Worm (Caenorhabditis elegans) whole organism, L3 larva: ENCODE results near the gene nep-5.

Source experiments
- R02D3.7 ChIP-seq: fragments of 150-350 bp; optimal IDR thresholded peaks from 2 replicates; lab custom pipeline; 2014; ENCODE audit warnings: missing biosample characterization, missing genetic modification characterization
- ZK546.5 ChIP-seq: sonication (generic microtip); optimal IDR thresholded peaks from 2 replicates; lab custom pipeline; 2017; ENCODE audit warnings: missing biosample characterization, missing genetic modification characterization
- ceh-28 ChIP-seq: fragments of 150-350 bp; optimal IDR thresholded peaks from 2 replicates; lab custom pipeline; 2014; ENCODE audit warnings: missing biosample characterization, missing genetic modification reagents, missing genetic modification characterization
- ceh-82 ChIP-seq: fragments of 150-350 bp; optimal IDR thresholded peaks from 2 replicates; lab custom pipeline; 2014; ENCODE audit warnings: missing biosample characterization, missing genetic modification characterization
- egl-5 ChIP-seq: fragments of 150-350 bp; optimal IDR thresholded peaks from 2 replicates; lab custom pipeline; 2017; ENCODE audit warnings: missing biosample characterization, missing genetic modification reagents, missing genetic modification characterization, inconsistent platforms
- elt-1 ChIP-seq: fragments of 150-350 bp; optimal IDR thresholded peaks from 2 replicates; lab custom pipeline; 2014; ENCODE audit warnings: missing biosample characterization, missing genetic modification characterization
- elt-2 ChIP-seq: sonication (generic microtip); optimal IDR thresholded peaks from 2 replicates; lab custom pipeline; 2016; ENCODE audit warnings: missing genetic modification reagents, mild to moderate bottlenecking, missing genetic modification characterization, missing compliant biosample characterization
- elt-3 ChIP-seq, 3 experiments: fragments of 150-350 bp in 1 of 3; sonication (generic microtip) in 2 of 3; optimal IDR thresholded peaks; 2 replicates in 2 of 3; 4 replicates in 1 of 3; lab custom pipeline; 2014 to 2017; ENCODE audit warnings: missing biosample characterization in 3 of 3, missing genetic modification characterization in 3 of 3
- eor-1 ChIP-seq, 2 experiments: fragments of 150-350 bp; optimal IDR thresholded peaks; 2 replicates each; lab custom pipeline; 2014 to 2018; ENCODE audit warnings: missing biosample characterization in 2 of 2, missing genetic modification characterization in 2 of 2
- fkh-10 ChIP-seq: sonication (generic microtip); optimal IDR thresholded peaks from 2 replicates; lab custom pipeline; 2017; ENCODE audit warnings: missing biosample characterization, missing genetic modification reagents, missing genetic modification characterization
- fkh-2 ChIP-seq: fragments of 150-350 bp; optimal IDR thresholded peaks from 2 replicates; lab custom pipeline; 2014; ENCODE audit warnings: missing biosample characterization, missing genetic modification reagents, missing genetic modification characterization
- hmg-11 ChIP-seq: sonication (generic microtip); optimal IDR thresholded peaks from 2 replicates; lab custom pipeline; 2016; ENCODE audit warnings: missing genetic modification characterization, missing compliant biosample characterization
- lin-15B ChIP-seq: fragments of 150-350 bp; optimal IDR thresholded peaks from 2 replicates; lab custom pipeline; 2014; ENCODE audit warnings: missing biosample characterization, missing genetic modification characterization
- lin-39 ChIP-seq: fragments of 150-350 bp; optimal IDR thresholded peaks from 2 replicates; lab custom pipeline; 2018; ENCODE audit warnings: missing biosample characterization, missing genetic modification reagents, missing genetic modification characterization
- mml-1 ChIP-seq: fragments of 150-350 bp; sonication (generic microtip); optimal IDR thresholded peaks from 3 replicates; lab custom pipeline; 2014; ENCODE audit warnings: missing biosample characterization, missing genetic modification characterization
- nfya-1 ChIP-seq: sonication (generic microtip); optimal IDR thresholded peaks from 2 replicates; lab custom pipeline; 2017; ENCODE audit warnings: missing genetic modification characterization, mild to moderate bottlenecking, missing compliant biosample characterization, antibody characterized with exemption, moderate library complexity; ENCODE audit not compliant: insufficient read depth
- nhr-11 ChIP-seq: fragments of 150-350 bp; optimal IDR thresholded peaks from 2 replicates; lab custom pipeline; 2014; ENCODE audit warnings: missing biosample characterization, missing genetic modification characterization
- nhr-12 ChIP-seq: fragments of 150-350 bp; optimal IDR thresholded peaks from 2 replicates; lab custom pipeline; 2014; ENCODE audit warnings: missing biosample characterization, missing genetic modification characterization
- nhr-23 ChIP-seq: fragments of 150-350 bp; optimal IDR thresholded peaks from 2 replicates; lab custom pipeline; 2014; ENCODE audit warnings: missing biosample characterization, missing genetic modification reagents, missing genetic modification characterization
- nhr-237 ChIP-seq: fragments of 150-350 bp; optimal IDR thresholded peaks from 2 replicates; lab custom pipeline; 2014; ENCODE audit warnings: missing biosample characterization, missing genetic modification characterization
- nhr-25 ChIP-seq: sonication (generic microtip); optimal IDR thresholded peaks from 2 replicates; lab custom pipeline; 2017; ENCODE audit warnings: missing biosample characterization, missing genetic modification characterization
- nhr-28 ChIP-seq: fragments of 150-350 bp; optimal IDR thresholded peaks from 2 replicates; lab custom pipeline; 2014; ENCODE audit warnings: missing biosample characterization, missing genetic modification characterization
- nhr-76 ChIP-seq: fragments of 150-350 bp; sonication (generic microtip); optimal IDR thresholded peaks from 5 replicates; lab custom pipeline; 2014; ENCODE audit warnings: missing biosample characterization, missing genetic modification characterization
- pha-4 ChIP-seq: fragments of 150-350 bp; optimal IDR thresholded peaks from 2 replicates; lab custom pipeline; 2014; ENCODE audit warnings: missing biosample characterization, missing genetic modification reagents, missing genetic modification characterization
- pqm-1 ChIP-seq: fragments of 150-350 bp; optimal IDR thresholded peaks from 2 replicates; lab custom pipeline; 2017; ENCODE audit warnings: missing biosample characterization, missing genetic modification characterization, inconsistent platforms
- tbx-2 ChIP-seq: sonication (generic microtip); optimal IDR thresholded peaks from 2 replicates; lab custom pipeline; 2016; ENCODE audit warnings: mild to moderate bottlenecking, missing genetic modification characterization, missing compliant biosample characterization
- unc-62 ChIP-seq: fragments of 150-350 bp; sonication (generic microtip); optimal IDR thresholded peaks from 4 replicates; lab custom pipeline; 2014; ENCODE audit warnings: missing biosample characterization, missing genetic modification reagents, missing genetic modification characterization
- zag-1 ChIP-seq: fragments of 150-350 bp; optimal IDR thresholded peaks from 2 replicates; lab custom pipeline; 2014; ENCODE audit warnings: missing biosample characterization, missing genetic modification characterization
- ztf-11 ChIP-seq: fragments of 150-350 bp; optimal IDR thresholded peaks from 2 replicates; lab custom pipeline; 2014; ENCODE audit warnings: missing biosample characterization, missing genetic modification characterization
- ztf-4 ChIP-seq: fragments of 150-350 bp; optimal IDR thresholded peaks from 2 replicates; lab custom pipeline; 2014; ENCODE audit warnings: missing biosample characterization, missing genetic modification characterization

nep-5 gene

ce11 chrII:5494405-5494804 is 6.5 kb downstream of the nep-5 start, which contains the start of gene F12A10.6:
Gene F12A10.6 (minus strand): TSS chrII:5494505.
- no peak for TF ChIP-seq mml-1 (tag; lab: Kevin White, UChicago)
- TF ChIP-seq elt-1 (tag; lab: Kevin White, UChicago): no peak
- TF ChIP-seq fkh-2 (tag; lab: Kevin White, UChicago): no peak

- TF ChIP-seq pqm-1 (tag; lab: Kevin White, UChicago): no peak
- no peak for TF ChIP-seq elt-2 (tag; lab: Kevin White, UChicago)
- TF ChIP-seq fkh-2 (tag; lab: Kevin White, UChicago): no peak
Measured at ce11 chrII:5496375-5496774, 8.4 kb downstream of the nep-5 start, which contains the start of gene F12A10.1. Gene F12A10.1 (plus strand): TSS chrII:5496540.

- TF ChIP-seq ztf-4 (tag; lab: Kevin White, UChicago) (no peak), pqm-1 (tag; lab: Kevin White, UChicago) (no peak), elt-3 (tag; optimal IDR thresholded peaks at IDR 0.05; lab: Kevin White, UChicago) (no peak), unc-62 (GFP tag; lab: Kevin White, UChicago) (no peak), nhr-11 (tag; lab: Kevin White, UChicago) (no peak)
Measured at ce11 chrII:5497541-5497940, 9.6 kb downstream of the nep-5 start.

ce11 chrII:5498156-5498739 is 10.3 kb downstream of the nep-5 start, which contains the start of the genes suex-1 and F12A10.9:
Gene suex-1 (minus strand): TSS chrII:5498256.
Gene F12A10.9 (plus strand): TSS chrII:5498689.
- TF ChIP-seq egl-5 (tag; lab: Kevin White, UChicago): no peak
- TF ChIP-seq elt-3 (tag; optimal IDR thresholded peaks at IDR 0.05; lab: Kevin White, UChicago): no peak
- TF ChIP-seq ceh-28: no peak
- no peak for TF ChIP-seq pha-4 (tag; lab: Kevin White, UChicago)
- no peak for TF ChIP-seq tbx-2 (tag; lab: Kevin White, UChicago)
- no peak for TF ChIP-seq eor-1 (tag; optimal IDR thresholded peaks at IDR 0.05; lab: Kevin White, UChicago)
- TF ChIP-seq hmg-11 (tag; lab: Kevin White, UChicago): no peak
- TF ChIP-seq mml-1 (tag; lab: Kevin White, UChicago): no peak
- TF ChIP-seq ZK546.5: no peak
- no peak for TF ChIP-seq pqm-1 (tag; lab: Kevin White, UChicago)
- no peak for TF ChIP-seq R02D3.7 (tag; lab: Kevin White, UChicago)

- TF ChIP-seq nhr-25 (tag; lab: Kevin White, UChicago) (no peak), fkh-2 (tag; lab: Kevin White, UChicago) (no peak), R02D3.7 (tag; lab: Kevin White, UChicago) (no peak), nhr-23 (no peak), egl-5 (tag; lab: Kevin White, UChicago) (no peak), nhr-28 (no peak), nhr-12 (no peak), elt-1 (tag; lab: Kevin White, UChicago) (no peak), elt-3 (tag; optimal IDR thresholded peaks at IDR 0.05; lab: Kevin White, UChicago) (no peak), pha-4 (tag; lab: Kevin White, UChicago) (no peak), nhr-76 (tag; lab: Kevin White, UChicago) (no peak), ceh-28 (no peak), zag-1 (tag; lab: Kevin White, UChicago) (no peak), nfya-1 (tag; lab: Kevin White, UChicago) (no peak), ceh-82 (tag; lab: Kevin White, UChicago) (no peak), fkh-10 (no peak), lin-39 (tag; lab: Kevin White, UChicago) (no peak)
Measured at ce11 chrII:5500470-5500869, 12.5 kb downstream of the nep-5 start, which contains the start of gene fzy-1. Gene fzy-1 (plus strand): TSS chrII:5500770.

ce11 chrII:5500986-5501657 is 13.2 kb downstream of the nep-5 start, which contains the start of gene F12A10.8:
Gene F12A10.8 (minus strand): TSS chrII:5501064.
- TF ChIP-seq nhr-76 (tag; lab: Kevin White, UChicago): no peak
- peak; percentile 44 for TF ChIP-seq nfya-1 (tag; lab: Kevin White, UChicago)
- no peak for TF ChIP-seq pha-4 (tag; lab: Kevin White, UChicago)
- TF ChIP-seq lin-15B (tag; lab: Kevin White, UChicago): peak; percentile 76
- peak; percentile 37 for TF ChIP-seq lin-39 (tag; lab: Kevin White, UChicago)
- peak; percentile 5 for TF ChIP-seq elt-1 (tag; lab: Kevin White, UChicago)
- TF ChIP-seq ztf-11: no peak
- TF ChIP-seq nhr-237 (tag; lab: Kevin White, UChicago): no peak
- peak; percentile 13 for TF ChIP-seq elt-2 (tag; lab: Kevin White, UChicago)
